Fruit fly (Drosophila melanogaster) whole organism: ENCODE results near the gene Or71a.

Experiments
- CG8478 ChIP-seq: fragments of >200 bp; optimal IDR thresholded peaks from 2 replicates; lab custom pipeline; 2018; ENCODE audit warnings: inconsistent platforms
- Dll ChIP-seq: fragments of >200 bp; optimal IDR thresholded peaks from 2 replicates; lab custom pipeline; 2017
- EcR ChIP-seq, 2 experiments: fragments of >200 bp; optimal IDR thresholded peaks; 2 replicates each; lab custom pipeline; 2017; ENCODE audit warnings: missing biosample characterization in 2 of 2, missing genetic modification characterization in 2 of 2, missing genetic modification reagents in 2 of 2
- pan ChIP-seq: fragments of >200 bp; optimal IDR thresholded peaks from 2 replicates; lab custom pipeline; 2017
- psq ChIP-seq: fragments of >200 bp; optimal IDR thresholded peaks from 2 replicates; lab custom pipeline; 2017

- TF ChIP-seq pan (no peak), CG8478 (lab: Kevin White, UChicago) (no peak), Dll (lab: Kevin White, UChicago) (no peak), psq (lab: Kevin White, UChicago) (no peak), EcR (GFP tag; optimal IDR thresholded peaks at IDR 0.05; lab: Kevin White, UChicago) (no peak)
These were observed 35.8 kb downstream of the Or71a start, which contains the start of gene Rpn12R for dm6 chr3L:15042470-15042869.
